Worm (Caenorhabditis elegans) whole organism, young adult: Measurements from ENCODE around the gene cyp-35A4.

ENCODE experiments used
- F37B4.10 ChIP-seq: fragments of 200-800 bp; sonication (Bioruptor generic); IDR thresholded peaks from 2 replicates; pipeline ENCODE4 v1.3.6; 2022; ENCODE audit warnings: missing genetic modification characterization, missing compliant biosample characterization
- T26A5.8 ChIP-seq: sonication (generic microtip); optimal IDR thresholded peaks from 2 replicates; lab custom pipeline; 2016; ENCODE audit warnings: missing genetic modification characterization, missing compliant biosample characterization
- dox-1 ChIP-seq: fragments of 200-800 bp; sonication (Bioruptor generic); IDR thresholded peaks from 2 replicates; pipeline ENCODE4 v1.3.6; 2022; ENCODE audit warnings: missing genetic modification reagents, missing genetic modification characterization, missing compliant biosample characterization
- gei-17 ChIP-seq: fragments of 200-800 bp; sonication (Bioruptor generic); optimal IDR thresholded peaks from 2 replicates; lab custom pipeline; 2018; ENCODE audit warnings: mild to moderate bottlenecking, missing genetic modification characterization, missing compliant biosample characterization
- lin-26 ChIP-seq: fragments of 200-800 bp; sonication (Bioruptor generic); IDR thresholded peaks from 2 replicates; pipeline ENCODE4 v1.3.6; 2022; ENCODE audit warnings: missing genetic modification reagents, missing genetic modification characterization, missing compliant biosample characterization
- nfya-1 ChIP-seq: sonication (generic microtip); optimal IDR thresholded peaks from 2 replicates; lab custom pipeline; 2017; ENCODE audit warnings: antibody characterized with exemption, missing compliant biosample characterization, missing genetic modification characterization, borderline replicate concordance; ENCODE audit not compliant: insufficient read depth
- sdz-38 ChIP-seq: sonication (generic microtip); optimal IDR thresholded peaks from 2 replicates; lab custom pipeline; 2016; ENCODE audit warnings: missing genotype, missing genetic modification characterization, missing compliant biosample characterization
- ztf-25 ChIP-seq: fragments of 200-800 bp; sonication (Bioruptor generic); IDR thresholded peaks from 2 replicates; pipeline ENCODE4 v1.3.6; 2022; ENCODE audit warnings: missing genetic modification reagents, missing genetic modification characterization, missing compliant biosample characterization
- ztf-3 ChIP-seq: fragments of 200-800 bp; sonication (Bioruptor generic); optimal IDR thresholded peaks from 2 replicates; lab custom pipeline; 2018; ENCODE audit warnings: mild to moderate bottlenecking, missing genetic modification characterization, missing compliant biosample characterization

- no peak for TF ChIP-seq sdz-38 (tag; lab: Kevin White, UChicago)
- no peak for TF ChIP-seq ztf-3 (GFP tag; lab: Kevin White, UChicago)
- no peak for TF ChIP-seq nfya-1
- no peak for TF ChIP-seq ztf-25 (GFP tag; lab: Robert Waterston, UW)
- TF ChIP-seq dox-1 (GFP tag; lab: Robert Waterston, UW), result no peak
- TF ChIP-seq lin-26 (GFP tag; lab: Robert Waterston, UW), result no peak
- TF ChIP-seq F37B4.10 (GFP tag; lab: Robert Waterston, UW), result no peak
- no peak for TF ChIP-seq gei-17
- TF ChIP-seq T26A5.8, result no peak
Measured at ce11 chrV:4056203-4056602, 24.8 kb downstream of the cyp-35A4 start.
